Worm (Caenorhabditis elegans) whole organism, L4/young adult: ENCODE results near the gene npp-8.
A peak's percentile ranks its signal among the peaks of the same experiment; 100 is the strongest.

ENCODE experiments used
- W03F9.2 ChIP-seq: fragments of 150-350 bp; optimal IDR thresholded peaks from 2 replicates; lab custom pipeline; 2014; ENCODE audit warnings: missing biosample characterization, missing genetic modification characterization
- dao-5 ChIP-seq: sonication (generic microtip); optimal IDR thresholded peaks from 2 replicates; lab custom pipeline; 2016; ENCODE audit warnings: missing genotype, missing genetic modification characterization, moderate library complexity, missing compliant biosample characterization
- him-1 ChIP-seq: sonication (generic microtip); optimal IDR thresholded peaks from 2 replicates; lab custom pipeline; 2016; ENCODE audit warnings: missing genotype, missing genetic modification reagents, missing genetic modification characterization, missing compliant biosample characterization

DNA sequence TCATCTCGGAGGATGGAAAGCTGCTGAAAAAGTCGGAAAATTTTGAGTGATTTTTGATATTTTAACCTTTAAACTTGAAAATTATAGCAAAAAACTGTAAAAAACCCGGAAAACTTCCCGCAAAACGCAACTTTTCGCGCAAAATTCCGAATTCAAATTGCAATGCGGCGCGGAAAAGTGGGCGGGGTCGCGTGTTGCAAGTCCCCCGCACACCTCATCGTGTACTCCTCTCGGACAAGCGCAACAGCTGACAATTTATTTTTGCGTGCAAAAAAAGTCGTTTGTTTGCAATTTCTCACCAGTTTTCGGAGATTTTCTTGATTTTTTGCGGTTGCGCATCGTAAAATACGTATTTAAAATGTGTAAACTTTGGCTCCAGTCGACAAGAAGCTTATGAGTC lies at the start of gene npp-8:
- TF ChIP-seq him-1 (tag; lab: Kevin White, UChicago) (no peak), dao-5 (tag; lab: Kevin White, UChicago) (no peak), W03F9.2 (tag; lab: Kevin White, UChicago) (peak; percentile 88)
